Worm (Caenorhabditis elegans): ENCODE measurements around the gene C16C8.12.

Gene C16C8.12

DNA sequence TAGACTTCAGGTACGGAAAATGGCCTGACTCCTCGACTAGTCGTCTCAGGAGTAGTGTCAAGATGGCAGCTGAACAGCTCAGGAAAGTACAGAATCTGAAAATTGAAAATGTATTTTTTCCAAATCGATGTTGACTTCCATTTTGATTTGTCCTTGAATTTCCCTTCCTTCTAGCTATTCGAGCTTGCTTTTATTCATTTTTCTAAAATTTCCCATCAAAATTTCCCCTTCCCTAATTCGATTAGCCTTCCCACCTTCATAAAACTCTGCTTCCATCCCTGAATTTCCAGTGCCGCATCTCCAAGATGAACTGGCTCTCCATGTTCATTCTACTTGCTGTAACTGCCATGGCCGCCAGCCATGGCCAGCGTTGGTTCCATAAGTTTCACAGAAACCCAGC lies 20.3 kb downstream of the C16C8.12 start, which contains the start of gene Y49F6B.6:
Gene Y49F6B.6, plus strand, starts transcription at position 301 of the 400 bp plus-strand sequence.
- no peak for TF ChIP-seq T26A5.8 (tag; optimal IDR thresholded peaks at IDR 0.05)
- TF ChIP-seq nfyb-1 (GFP tag; IDR thresholded peaks at IDR 0.05), result no peak
- no peak for TF ChIP-seq ztf-25 (GFP tag; IDR thresholded peaks at IDR 0.05)
- no peak for TF ChIP-seq akir-1 (GFP tag; optimal IDR thresholded peaks at IDR 0.05)
- TF ChIP-seq die-1 (tag; optimal IDR thresholded peaks at IDR 0.05), result no peak
- TF ChIP-seq egrh-3 (GFP tag; IDR thresholded peaks at IDR 0.05), result no peak
- no peak for TF ChIP-seq tbx-9 (tag; optimal IDR thresholded peaks at IDR 0.05; ENCODE audit: borderline replicate concordance)
- no peak for TF ChIP-seq rpc-1 (optimal IDR thresholded peaks at IDR 0.05)
- no peak for TF ChIP-seq rpc-1 (tag; optimal IDR thresholded peaks at IDR 0.05)
- TF ChIP-seq lir-1 (GFP tag; conservative IDR thresholded peaks at IDR 0.05), result no peak
- no peak for TF ChIP-seq lin-54 (GFP tag; optimal IDR thresholded peaks at IDR 0.05)
- no peak for TF ChIP-seq attf-3 (GFP tag; conservative IDR thresholded peaks at IDR 0.05)
- no peak for TF ChIP-seq dox-1 (GFP tag; IDR thresholded peaks at IDR 0.05)
- TF ChIP-seq snpc-1.1 (tag; optimal IDR thresholded peaks at IDR 0.05; ENCODE audit: insufficient read depth), result no peak
- no peak for TF ChIP-seq mcd-1 (GFP tag; IDR thresholded peaks at IDR 0.05)
- TF ChIP-seq xnd-1 (tag; optimal IDR thresholded peaks at IDR 0.05), result no peak
- TF ChIP-seq tlf-1 (GFP tag; optimal IDR thresholded peaks at IDR 0.05), result no peak
- no peak for TF ChIP-seq snpc-3.4 (tag; optimal IDR thresholded peaks at IDR 0.05)
- no peak for TF ChIP-seq ama-1 (optimal IDR thresholded peaks at IDR 0.05)
- TF ChIP-seq ama-1 (GFP tag; optimal IDR thresholded peaks at IDR 0.05), result no peak
- no peak for TF ChIP-seq hmg-1.2 (GFP tag; IDR thresholded peaks at IDR 0.05)
- TF ChIP-seq sptf-2 (GFP tag; optimal IDR thresholded peaks at IDR 0.05), result no peak

DNA sequence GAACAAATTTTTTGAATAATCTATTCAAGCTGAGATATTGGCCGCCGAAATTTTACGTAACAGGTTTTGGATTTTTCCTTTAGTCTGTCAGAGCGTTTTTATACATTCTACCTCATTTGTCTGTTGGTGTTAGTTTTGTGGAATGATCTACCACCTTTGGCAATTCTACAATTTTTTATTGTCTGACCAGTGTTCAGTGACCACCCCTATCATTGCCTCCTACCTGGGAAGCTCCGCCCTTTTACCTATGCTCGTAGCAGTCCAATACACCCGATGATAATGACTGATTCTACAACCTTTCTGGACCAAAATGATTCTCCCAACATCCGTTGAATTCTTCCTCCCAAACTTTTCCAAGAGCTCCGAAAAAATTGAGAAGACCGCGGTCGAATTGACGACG lies 21.2 kb downstream of the C16C8.12 start, which contains the start of gene sdz-32:
Gene sdz-32, plus strand, starts transcription at position 301 of the 400 bp plus-strand sequence.
- TF ChIP-seq rpc-1 (optimal IDR thresholded peaks at IDR 0.05) (no peak), rpc-1 (tag; optimal IDR thresholded peaks at IDR 0.05) (no peak)

DNA sequence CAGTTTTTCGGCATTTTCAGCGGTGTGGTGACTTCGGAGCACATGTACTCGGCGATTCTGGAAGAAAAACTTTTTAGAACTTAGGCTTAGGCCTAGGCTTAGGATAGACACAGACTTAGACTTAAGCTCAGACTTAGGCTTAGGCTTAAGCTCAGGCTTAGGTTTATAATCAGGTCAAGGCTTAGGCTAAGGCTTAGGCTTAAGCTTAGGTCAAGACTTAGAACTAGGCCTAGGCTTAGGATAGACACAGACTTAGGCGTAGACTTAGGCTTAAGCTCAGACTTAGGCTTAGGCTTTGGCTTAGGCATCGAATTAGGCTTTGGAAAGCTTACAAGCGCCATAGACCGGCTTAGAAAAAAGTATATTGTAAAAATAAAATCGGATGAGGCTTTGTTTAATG lies 24.0 kb downstream of the C16C8.12 start:
- TF ChIP-seq Y56A3A.18 (GFP tag; IDR thresholded peaks at IDR 0.05) (no peak), lag-1 (GFP tag; IDR thresholded peaks at IDR 0.05) (no peak), F23B12.7 (tag; optimal IDR thresholded peaks at IDR 0.05; ENCODE audit: insufficient read depth) (no peak), lin-54 (GFP tag; optimal IDR thresholded peaks at IDR 0.05) (no peak), Y53F4B.3 (GFP tag; IDR thresholded peaks at IDR 0.05) (no peak), ztf-26 (tag; optimal IDR thresholded peaks at IDR 0.05) (no peak), lir-1 (GFP tag; conservative IDR thresholded peaks at IDR 0.05) (no peak), let-607 (tag; optimal IDR thresholded peaks at IDR 0.05) (no peak), ceh-40 (GFP tag; IDR thresholded peaks at IDR 0.05) (no peak), rcor-1 (GFP tag; IDR thresholded peaks at IDR 0.05) (no peak), snpc-4 (GFP tag; optimal IDR thresholded peaks at IDR 0.05) (no peak), snpc-4 (tag; optimal IDR thresholded peaks at IDR 0.05) (no peak), nfya-2 (GFP tag; IDR thresholded peaks at IDR 0.05) (no peak)

DNA sequence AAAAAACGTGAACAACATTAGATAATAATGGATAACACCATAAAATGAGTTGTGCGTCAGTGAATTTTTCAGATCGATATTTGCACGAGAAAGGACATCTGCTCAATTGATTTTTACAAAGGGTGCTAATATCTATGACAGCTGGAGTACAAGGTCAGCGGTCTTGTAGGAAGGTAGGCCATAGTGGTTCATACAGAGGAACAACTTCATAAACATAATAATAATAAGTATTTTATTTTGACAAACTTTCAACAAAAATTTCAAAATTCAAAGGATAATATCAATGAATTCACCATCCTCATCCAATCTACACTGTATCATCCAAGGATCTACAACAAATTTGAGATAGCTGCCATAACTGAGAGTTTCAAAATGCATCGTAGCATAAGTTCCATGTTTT lies 24.6 kb downstream of the C16C8.12 start, which contains the start of gene fbxb-104:
Gene fbxb-104, minus strand, starts transcription at position 101 of the 400 bp plus-strand sequence.
- TF ChIP-seq snpc-1.1 (tag; optimal IDR thresholded peaks at IDR 0.05; ENCODE audit: insufficient read depth), result no peak
- TF ChIP-seq athp-1 (tag; optimal IDR thresholded peaks at IDR 0.05), result no peak
- TF ChIP-seq B0019.2 (GFP tag; conservative IDR thresholded peaks at IDR 0.05), result no peak
- no peak for TF ChIP-seq lin-26 (GFP tag; IDR thresholded peaks at IDR 0.05)
- no peak for TF ChIP-seq nhr-120 (GFP tag; IDR thresholded peaks at IDR 0.05)
- TF ChIP-seq tbp1 (GFP tag; optimal IDR thresholded peaks at IDR 0.05), result no peak
- no peak for TF ChIP-seq Y79H2A.3 (GFP tag; conservative IDR thresholded peaks at IDR 0.05)
- TF ChIP-seq lag-1 (GFP tag; IDR thresholded peaks at IDR 0.05), result no peak
- TF ChIP-seq let-607 (tag; optimal IDR thresholded peaks at IDR 0.05), result no peak
- TF ChIP-seq Y53F4B.3 (GFP tag; IDR thresholded peaks at IDR 0.05), result no peak
- TF ChIP-seq bed-1 (GFP tag; IDR thresholded peaks at IDR 0.05), result no peak
- TF ChIP-seq T26A5.8 (tag; optimal IDR thresholded peaks at IDR 0.05), result no peak
- no peak for TF ChIP-seq F10E7.11 (tag; optimal IDR thresholded peaks at IDR 0.05)
- TF ChIP-seq efl-1 (GFP tag; optimal IDR thresholded peaks at IDR 0.05), result no peak
- TF ChIP-seq Y95B8A.8 (GFP tag; IDR thresholded peaks at IDR 0.05), result no peak
